Worm (Caenorhabditis elegans) whole organism, L4 larva: ENCODE results near the gene Y48E1B.8.

ENCODE experiments used
- daf-12 ChIP-seq: fragments of 150-350 bp; optimal IDR thresholded peaks from 2 replicates; lab custom pipeline; 2014; ENCODE audit warnings: missing biosample characterization, missing genetic modification reagents, missing genetic modification characterization
- hlh-11 ChIP-seq: fragments of 200-800 bp; sonication (Bioruptor generic); optimal IDR thresholded peaks from 2 replicates; lab custom pipeline; 2018; ENCODE audit warnings: mild to moderate bottlenecking, missing genetic modification characterization, missing compliant biosample characterization
- lin-13 ChIP-seq: fragments of 150-350 bp; optimal IDR thresholded peaks from 2 replicates; lab custom pipeline; 2014; ENCODE audit warnings: missing biosample characterization, missing genetic modification reagents, missing genetic modification characterization
- lin-38 ChIP-seq: fragments of 200-800 bp; sonication (Bioruptor generic); IDR thresholded peaks from 2 replicates; pipeline ENCODE4 v1.3.6; 2022; ENCODE audit warnings: missing genetic modification reagents, missing genetic modification characterization, missing compliant biosample characterization
- mdl-1 ChIP-seq, 2 experiments: fragments of 150-350 bp in 1 of 2; sonication (generic microtip) in 1 of 2; optimal IDR thresholded peaks; 2 replicates each; lab custom pipeline; 2014 to 2017; ENCODE audit warnings: missing biosample characterization in 2 of 2, missing genetic modification characterization in 2 of 2
- pqm-1 ChIP-seq: sonication (generic microtip); optimal IDR thresholded peaks from 2 replicates; lab custom pipeline; 2017; ENCODE audit warnings: missing biosample characterization, missing genetic modification characterization

ce11 chrII:13632238-13632637 is 46.7 kb downstream of the Y48E1B.8 start, which contains the start of gene tag-10:
- TF ChIP-seq hlh-11 (tag; lab: Kevin White, UChicago): no peak
- no peak for TF ChIP-seq pqm-1 (tag; lab: Kevin White, UChicago)
- TF ChIP-seq mdl-1 (tag; optimal IDR thresholded peaks at IDR 0.05; lab: Kevin White, UChicago): no peak
- no peak for TF ChIP-seq lin-38 (GFP tag; lab: Robert Waterston, UW)
- TF ChIP-seq daf-12 (tag; lab: Kevin White, UChicago): no peak
- TF ChIP-seq lin-13 (GFP tag; lab: Kevin White, UChicago): no peak
